Worm (Caenorhabditis elegans): ENCODE data around the gene srsx-27.

DNA sequence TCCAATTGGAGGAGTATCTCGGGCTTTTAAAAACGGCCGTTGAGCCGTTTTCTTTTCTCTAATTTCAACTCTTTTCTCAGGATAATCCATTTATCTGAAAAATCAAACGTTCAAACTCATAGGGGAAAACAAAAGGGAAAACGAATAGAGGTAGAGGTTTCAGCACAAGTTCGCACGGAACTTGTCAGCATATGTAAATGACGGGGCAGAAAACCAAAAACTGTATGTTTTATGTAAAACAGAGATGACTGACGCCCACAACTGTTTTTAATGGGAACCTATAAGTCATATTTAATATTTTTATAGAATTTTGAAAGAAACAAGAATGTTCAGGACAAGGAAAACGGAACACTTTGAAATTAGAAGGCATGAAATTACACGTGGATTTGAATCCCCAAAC, 16.5 kb downstream of the srsx-27 start, which contains the start of gene C51E3.6:
- TF ChIP-seq zip-4 (GFP tag; optimal IDR thresholded peaks at IDR 0.05) (no peak), snu-23 (GFP tag; optimal IDR thresholded peaks at IDR 0.05) (no peak), nhr-85 (tag) (no peak), efl-3 (GFP tag; optimal IDR thresholded peaks at IDR 0.05) (no peak), ztf-11 (tag; optimal IDR thresholded peaks at IDR 0.05) (no peak), lsy-2 (tag; optimal IDR thresholded peaks at IDR 0.05) (no peak), pqm-1 (tag; optimal IDR thresholded peaks at IDR 0.05) (no peak), fos-1 (tag; optimal IDR thresholded peaks at IDR 0.05) (no peak), unc-86 (tag; optimal IDR thresholded peaks at IDR 0.05) (no peak), elt-2 (tag; optimal IDR thresholded peaks at IDR 0.05) (no peak)

Measured in whole organism, L1 larva.